Worm (Caenorhabditis elegans): ENCODE results near the gene F44E2.3.

F44E2.3 gene

DNA sequence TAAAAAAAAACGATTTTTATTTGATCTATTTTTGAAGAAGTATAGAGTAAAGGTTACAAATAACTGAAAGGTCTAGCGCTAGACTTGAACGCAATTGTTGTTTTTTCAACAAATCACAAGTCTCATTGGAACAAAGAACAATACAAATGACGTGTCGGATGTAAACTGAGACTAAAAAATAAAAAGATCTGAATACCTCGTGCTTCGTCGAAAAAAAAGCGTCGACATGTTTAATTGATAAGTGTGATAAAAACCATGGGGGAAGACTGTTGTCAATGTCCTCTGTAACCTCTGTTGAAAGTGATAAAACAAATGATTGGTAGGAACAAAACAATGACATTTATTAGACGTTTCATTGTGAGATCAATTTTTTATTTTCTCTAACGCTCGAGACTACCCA lies 46.4 kb downstream of the F44E2.3 start:
- no peak for TF ChIP-seq fkh-3 (tag; optimal IDR thresholded peaks at IDR 0.05)
- peak; percentile 49 for TF ChIP-seq attf-5 (GFP tag; optimal IDR thresholded peaks at IDR 0.05)
- peak; percentile 30 for TF ChIP-seq ztf-22 (GFP tag; optimal IDR thresholded peaks at IDR 0.05)
- TF ChIP-seq nhr-80 (tag; optimal IDR thresholded peaks at IDR 0.05), result peak; percentile 90
- TF ChIP-seq nfyb-1 (GFP tag; IDR thresholded peaks at IDR 0.05), result peak; percentile 23; the same call in 1 of the 2 replicates
- TF ChIP-seq atf-7 (tag; optimal IDR thresholded peaks at IDR 0.05), result peak; percentile 47
- TF ChIP-seq ztf-3 (GFP tag; optimal IDR thresholded peaks at IDR 0.05), result no peak
- peak; percentile 25 for TF ChIP-seq tbp1 (GFP tag; optimal IDR thresholded peaks at IDR 0.05)
- no peak for TF ChIP-seq madf-10 (tag; optimal IDR thresholded peaks at IDR 0.05)
- TF ChIP-seq let-607 (tag; optimal IDR thresholded peaks at IDR 0.05), result peak in 1 of 2 experiments; percentile 37
- TF ChIP-seq B0261.1 (tag; optimal IDR thresholded peaks at IDR 0.05), result no peak
- TF ChIP-seq cebp-1 (GFP tag; IDR thresholded peaks at IDR 0.05), result 0 out of 2 replicates have a peak, but pooled peaks have one; percentile 35
- TF ChIP-seq cebp-1 (tag; optimal IDR thresholded peaks at IDR 0.05), result peak; percentile 44
- peak; percentile 75 for TF ChIP-seq ztf-26 (tag; optimal IDR thresholded peaks at IDR 0.05)
- no peak for TF ChIP-seq nfya-2 (GFP tag; IDR thresholded peaks at IDR 0.05)
- TF ChIP-seq F22D6.2 (tag; optimal IDR thresholded peaks at IDR 0.05), result peak; percentile 7
- TF ChIP-seq somi-1 (GFP tag; optimal IDR thresholded peaks at IDR 0.05), result peak; percentile 65
- TF ChIP-seq die-1 (tag; optimal IDR thresholded peaks at IDR 0.05), result peak; percentile 44
- peak; percentile 44 for TF ChIP-seq unc-62 (GFP tag; optimal IDR thresholded peaks at IDR 0.05)
- TF ChIP-seq lin-40 (tag; optimal IDR thresholded peaks at IDR 0.05), result peak; percentile 44

DNA sequence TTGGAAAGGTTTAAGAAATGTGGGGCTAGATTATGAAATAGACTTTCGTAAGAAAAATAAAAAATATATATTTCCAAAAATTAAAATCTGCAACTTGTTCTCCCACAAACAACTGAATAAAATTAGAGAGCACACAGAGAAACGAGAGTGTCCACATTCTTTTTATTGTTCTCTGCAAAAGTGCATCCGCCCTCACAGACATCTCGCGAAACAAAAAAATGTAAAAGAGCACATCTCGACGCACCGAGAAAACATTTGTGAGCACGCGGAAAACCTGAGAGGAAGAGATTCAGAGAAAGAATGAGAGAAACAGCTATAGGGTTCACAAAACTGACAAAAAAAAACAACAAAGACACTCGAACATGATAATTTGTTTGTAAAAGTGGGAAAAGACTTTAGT lies 47.0 kb downstream of the F44E2.3 start:
- no peak for TF ChIP-seq cebp-1 (GFP tag; IDR thresholded peaks at IDR 0.05)
- peak; percentile 68 for TF ChIP-seq cebp-1 (tag; optimal IDR thresholded peaks at IDR 0.05)
- no peak for TF ChIP-seq tbp1 (GFP tag; optimal IDR thresholded peaks at IDR 0.05)
- no peak for TF ChIP-seq egrh-3 (GFP tag; IDR thresholded peaks at IDR 0.05)

DNA sequence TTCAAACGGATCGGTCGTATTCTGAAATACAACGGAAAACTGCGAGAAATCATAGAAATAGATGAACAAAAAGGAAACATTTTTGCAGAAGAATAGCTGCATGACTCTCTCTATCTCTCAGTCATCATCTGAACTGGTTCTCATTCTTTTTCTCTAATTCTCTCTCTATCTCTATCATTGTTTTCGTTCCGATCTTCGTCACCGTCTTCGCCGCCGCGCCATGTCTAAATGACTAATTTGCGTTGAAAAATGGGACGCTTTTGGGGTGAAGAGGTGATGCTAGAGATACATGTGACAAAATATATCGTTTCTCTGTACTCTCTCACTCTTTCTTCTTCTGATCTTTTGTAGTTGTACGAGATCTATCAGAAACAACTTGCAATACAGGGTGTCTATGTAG lies 48.6 kb downstream of the F44E2.3 start:
- TF ChIP-seq T26A5.8 (tag; optimal IDR thresholded peaks at IDR 0.05), result no peak
- TF ChIP-seq unc-130 (GFP tag; optimal IDR thresholded peaks at IDR 0.05), result no peak
- peak; percentile 60 for TF ChIP-seq somi-1 (GFP tag; optimal IDR thresholded peaks at IDR 0.05)
- TF ChIP-seq lin-35 (GFP tag; optimal IDR thresholded peaks at IDR 0.05), result no peak
- TF ChIP-seq ztf-26 (tag; optimal IDR thresholded peaks at IDR 0.05), result peak; percentile 60
- TF ChIP-seq sea-2 (GFP tag; IDR thresholded peaks at IDR 0.05), result no peak
- TF ChIP-seq D2030.7 (GFP tag; IDR thresholded peaks at IDR 0.05), result no peak
- TF ChIP-seq cebp-1 (GFP tag; IDR thresholded peaks at IDR 0.05), result no peak
- TF ChIP-seq cebp-1 (tag; optimal IDR thresholded peaks at IDR 0.05), result peak; percentile 27
- TF ChIP-seq madf-3 (GFP tag; IDR thresholded peaks at IDR 0.05), result no peak
- TF ChIP-seq rpc-1 (optimal IDR thresholded peaks at IDR 0.05), result no peak
- no peak for TF ChIP-seq rpc-1 (tag; optimal IDR thresholded peaks at IDR 0.05)
- TF ChIP-seq repo-1 (tag; optimal IDR thresholded peaks at IDR 0.05), result no peak
- peak; percentile 61 for TF ChIP-seq lin-40 (tag; optimal IDR thresholded peaks at IDR 0.05)
- no peak for TF ChIP-seq akir-1 (GFP tag; optimal IDR thresholded peaks at IDR 0.05)
- TF ChIP-seq chd-7 (tag; optimal IDR thresholded peaks at IDR 0.05), result peak; percentile 16
- TF ChIP-seq K12H6.12 (tag; optimal IDR thresholded peaks at IDR 0.05), result no peak
- TF ChIP-seq ama-1 (optimal IDR thresholded peaks at IDR 0.05), result no peak
- TF ChIP-seq ama-1 (GFP tag; optimal IDR thresholded peaks at IDR 0.05), result no peak
- no peak for TF ChIP-seq B0261.1 (tag; optimal IDR thresholded peaks at IDR 0.05)

DNA sequence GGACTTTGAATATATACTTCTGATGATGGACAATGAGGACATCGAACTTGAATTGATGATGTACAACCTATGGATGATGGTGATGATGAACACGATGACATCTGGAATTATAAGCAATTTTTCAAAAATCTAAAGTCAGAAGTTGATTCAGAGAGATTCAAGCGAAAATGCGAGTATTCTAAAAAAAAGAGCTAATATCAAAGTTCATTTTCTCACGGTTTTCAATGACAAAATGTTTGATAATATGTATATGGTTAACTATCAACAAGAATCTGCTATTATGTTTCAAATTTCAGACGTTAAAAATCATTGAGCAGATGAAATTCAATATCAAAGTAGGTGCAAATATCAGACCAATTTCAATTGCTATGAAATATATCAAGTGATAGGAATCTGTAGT lies 49.2 kb downstream of the F44E2.3 start, which contains the start of gene K02D10.4:
Gene K02D10.4, minus strand, starts transcription at position 101 of the 400 bp plus-strand sequence.
- no peak for TF ChIP-seq nhr-120 (GFP tag; IDR thresholded peaks at IDR 0.05)
- TF ChIP-seq let-526 (GFP tag; IDR thresholded peaks at IDR 0.05), result no peak
- TF ChIP-seq ceh-27 (GFP tag; optimal IDR thresholded peaks at IDR 0.05), result no peak
- no peak for TF ChIP-seq ztf-6 (GFP tag; IDR thresholded peaks at IDR 0.05)
